Worm (Caenorhabditis elegans): ENCODE measurements around the gene Y46E12A.2.

ce11 chrIII:1764463-1764862 is 5.7 kb downstream of the Y46E12A.2 start:
- no peak for TF ChIP-seq crh-2 (tag; optimal IDR thresholded peaks at IDR 0.05)
- TF ChIP-seq egl-27 (tag; optimal IDR thresholded peaks at IDR 0.05): no peak
- no peak for TF ChIP-seq nhr-11 (tag; optimal IDR thresholded peaks at IDR 0.05)
- no peak for TF ChIP-seq ZK546.5 (tag; optimal IDR thresholded peaks at IDR 0.05)

Measured in whole organism, L2 larva.